Worm (Caenorhabditis elegans): Measurements from ENCODE around the gene dpf-1.

- TF ChIP-seq flt-1 (GFP tag; IDR thresholded peaks at IDR 0.05): no peak
- no peak for TF ChIP-seq med-1 (GFP tag; optimal IDR thresholded peaks at IDR 0.05; ENCODE audit: insufficient read depth)
- TF ChIP-seq tab-1 (GFP tag; IDR thresholded peaks at IDR 0.05): no peak
- TF ChIP-seq ref-1 (GFP tag; conservative IDR thresholded peaks at IDR 0.05): no peak
- TF ChIP-seq ztf-29 (GFP tag; IDR thresholded peaks at IDR 0.05): no peak
- no peak for TF ChIP-seq T22C8.4 (GFP tag; IDR thresholded peaks at IDR 0.05)
Observed at ce11 chrV:15434647-15435046, 36.5 kb upstream of the dpf-1 start.
